Worm (Caenorhabditis elegans): ENCODE measurements around the gene sma-4.

The sma-4 gene

DNA sequence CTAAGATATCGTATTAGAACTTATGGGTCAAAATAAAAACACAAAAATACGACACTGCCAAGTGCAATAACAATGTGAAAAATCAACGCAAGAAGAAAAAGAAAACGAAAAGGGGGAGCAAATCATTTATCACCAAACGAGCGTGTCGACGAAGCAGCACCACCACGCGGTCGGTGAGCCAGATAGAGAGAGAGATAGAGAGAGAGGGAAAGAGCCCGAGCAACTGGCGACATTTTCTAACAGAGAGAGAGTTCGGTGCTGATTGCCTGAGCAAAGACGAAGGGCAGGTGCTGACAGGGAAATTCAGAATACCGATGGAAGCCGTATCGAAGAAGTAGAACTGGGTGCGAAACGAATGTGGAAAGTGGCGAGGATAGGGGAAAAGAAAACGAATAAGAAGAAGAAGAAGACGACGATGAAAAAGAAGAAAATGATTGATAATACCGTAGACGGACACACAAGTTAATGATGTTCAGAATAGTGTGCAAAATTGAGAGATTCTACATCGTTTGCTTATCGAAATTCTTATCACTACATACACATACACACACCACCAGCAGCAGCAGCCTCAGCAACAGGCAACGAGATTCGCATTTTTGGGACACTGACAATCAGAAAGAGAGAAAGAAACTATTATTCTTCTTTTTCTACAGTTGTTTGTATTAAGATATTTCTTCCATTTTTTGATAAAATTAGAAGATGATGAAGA, 19.3 kb downstream of the sma-4 start (continued):
- TF ChIP-seq lin-13 (GFP tag; optimal IDR thresholded peaks at IDR 0.05), result no peak
- no peak for TF ChIP-seq ztf-4 (tag; optimal IDR thresholded peaks at IDR 0.05)
- TF ChIP-seq tbx-2 (tag; optimal IDR thresholded peaks at IDR 0.05), result no peak
- no peak for TF ChIP-seq F16B12.6 (tag; optimal IDR thresholded peaks at IDR 0.05)
- peak; percentile 11 for TF ChIP-seq nhr-47 (tag; optimal IDR thresholded peaks at IDR 0.05)
- TF ChIP-seq fkh-4 (tag; optimal IDR thresholded peaks at IDR 0.05; ENCODE audit: borderline replicate concordance), result no peak
- no peak for TF ChIP-seq hpl-2 (GFP tag; optimal IDR thresholded peaks at IDR 0.05)
- TF ChIP-seq lin-15B (tag; optimal IDR thresholded peaks at IDR 0.05), result no peak
- peak in 1 of 2 experiments; percentile 9 for TF ChIP-seq mdl-1 (tag; optimal IDR thresholded peaks at IDR 0.05)
- no peak for TF ChIP-seq hlh-4 (tag; optimal IDR thresholded peaks at IDR 0.05)
- no peak for TF ChIP-seq C16A3.4 (tag; optimal IDR thresholded peaks at IDR 0.05)
- no peak for TF ChIP-seq skn-1 (tag; optimal IDR thresholded peaks at IDR 0.05)
- no peak for TF ChIP-seq ceh-8 (GFP tag; optimal IDR thresholded peaks at IDR 0.05)
- TF ChIP-seq nhr-85 (tag), result peak; percentile 72
- TF ChIP-seq nhr-71 (tag; optimal IDR thresholded peaks at IDR 0.05), result peak; percentile 31
- TF ChIP-seq nhr-237 (tag; optimal IDR thresholded peaks at IDR 0.05), result no peak
- TF ChIP-seq aly-2 (tag; optimal IDR thresholded peaks at IDR 0.05), result no peak
- peak; percentile 45 for TF ChIP-seq nhr-90 (tag; optimal IDR thresholded peaks at IDR 0.05; ENCODE audit: poor library complexity)

DNA sequence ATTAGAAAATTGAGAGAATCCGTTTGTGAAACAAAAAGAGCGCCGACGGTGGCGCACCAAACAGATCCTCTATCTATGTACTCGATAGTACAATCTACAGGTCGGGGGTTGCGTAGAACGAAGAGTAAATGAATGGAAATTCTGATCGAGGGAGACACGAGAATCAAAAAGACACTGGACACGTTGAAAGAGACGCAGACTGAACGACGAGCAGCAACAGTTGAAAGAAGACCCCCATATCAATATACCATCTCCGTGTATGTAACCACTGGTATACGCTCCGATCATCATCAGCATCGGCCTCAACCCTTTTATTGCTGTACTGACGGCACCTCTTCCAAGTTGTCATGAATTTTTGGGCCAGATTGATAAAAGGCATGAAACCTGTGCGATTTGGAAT, 20.2 kb downstream of the sma-4 start:
- TF ChIP-seq lin-14 (GFP tag; optimal IDR thresholded peaks at IDR 0.05) (peak; percentile 55), sox-4 (tag; optimal IDR thresholded peaks at IDR 0.05) (no peak), nhr-71 (tag; optimal IDR thresholded peaks at IDR 0.05) (peak; percentile 38), ceh-82 (tag; optimal IDR thresholded peaks at IDR 0.05) (peak in 1 of 3 experiments; percentile 8), nhr-85 (tag) (peak; percentile 80), efl-1 (optimal IDR thresholded peaks at IDR 0.05) (no peak), efl-1 (GFP tag; optimal IDR thresholded peaks at IDR 0.05 in 1 of 2) (peak in 1 of 2 experiments; percentile 89), nhr-20 (tag; optimal IDR thresholded peaks at IDR 0.05) (peak; percentile 16), ama-1 (optimal IDR thresholded peaks at IDR 0.05) (peak; percentile 38), isw-1 (GFP tag; IDR thresholded peaks at IDR 0.05) (no peak), xbp-1 (tag; optimal IDR thresholded peaks at IDR 0.05) (no peak), elt-2 (tag; optimal IDR thresholded peaks at IDR 0.05) (no peak)

DNA sequence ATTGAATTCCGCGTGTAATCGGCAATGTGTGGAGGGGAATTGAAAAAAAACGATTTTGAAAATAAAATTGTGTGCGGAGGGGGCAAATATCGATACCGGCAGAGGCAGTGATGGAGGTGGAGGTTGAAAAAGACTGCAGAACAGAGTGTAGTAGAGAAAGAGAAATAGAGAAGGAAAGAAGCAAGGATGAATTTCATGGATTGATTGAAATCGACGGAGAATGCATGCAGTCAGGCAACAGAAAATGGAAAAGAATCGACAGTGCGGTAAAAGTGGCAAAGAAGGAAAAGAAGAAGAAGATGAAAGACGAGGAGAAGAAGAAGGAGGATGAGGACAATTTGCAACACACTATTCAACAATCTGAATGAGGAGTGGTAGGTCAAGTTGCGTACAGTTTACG, 20.8 kb downstream of the sma-4 start, which contains the start of gene W04D12.1:
TSS of gene W04D12.1 (plus strand) at position 111 of the 400 bp plus-strand sequence.
- no peak for TF ChIP-seq ceh-8 (GFP tag; optimal IDR thresholded peaks at IDR 0.05)
- TF ChIP-seq xbp-1 (tag; optimal IDR thresholded peaks at IDR 0.05), result no peak
- TF ChIP-seq lin-14 (GFP tag; optimal IDR thresholded peaks at IDR 0.05), result peak; percentile 21
- TF ChIP-seq swsn-7 (tag; optimal IDR thresholded peaks at IDR 0.05), result no peak
- TF ChIP-seq snu-23 (GFP tag; optimal IDR thresholded peaks at IDR 0.05), result peak; percentile 20
- peak in 1 of 2 experiments; percentile 24 for TF ChIP-seq lsy-2 (tag; optimal IDR thresholded peaks at IDR 0.05)
- peak; percentile 33 for TF ChIP-seq nhr-20 (tag; optimal IDR thresholded peaks at IDR 0.05)
- TF ChIP-seq nhr-85 (tag), result peak; percentile 72
- TF ChIP-seq nhr-77 (tag; optimal IDR thresholded peaks at IDR 0.05), result no peak
- TF ChIP-seq dpl-1 (GFP tag; optimal IDR thresholded peaks at IDR 0.05), result no peak
- peak in 1 of 2 experiments; percentile 11 for TF ChIP-seq efl-1 (optimal IDR thresholded peaks at IDR 0.05)
- TF ChIP-seq efl-1 (GFP tag; optimal IDR thresholded peaks at IDR 0.05 in 1 of 2), result no peak
- TF ChIP-seq nhr-71 (tag; optimal IDR thresholded peaks at IDR 0.05), result peak; percentile 12
- TF ChIP-seq nhr-76 (tag; optimal IDR thresholded peaks at IDR 0.05), result no peak
- TF ChIP-seq unc-130 (tag; optimal IDR thresholded peaks at IDR 0.05), result peak; percentile 6
- no peak for TF ChIP-seq F16B12.6 (tag; optimal IDR thresholded peaks at IDR 0.05)
- TF ChIP-seq jun-1 (tag; optimal IDR thresholded peaks at IDR 0.05), result no peak
- no peak for TF ChIP-seq elt-3 (tag; optimal IDR thresholded peaks at IDR 0.05)
- TF ChIP-seq mab-9 (GFP tag; IDR thresholded peaks at IDR 0.05), result no peak
- no peak for TF ChIP-seq mdl-1 (tag; optimal IDR thresholded peaks at IDR 0.05)
- no peak for TF ChIP-seq ces-1 (GFP tag; optimal IDR thresholded peaks at IDR 0.05)
- no peak for TF ChIP-seq grh-1 (GFP tag; IDR thresholded peaks at IDR 0.05)
- TF ChIP-seq unc-62 (GFP tag; optimal IDR thresholded peaks at IDR 0.05), result no peak
- no peak for TF ChIP-seq snpc-4 (tag; optimal IDR thresholded peaks at IDR 0.05)
- no peak for TF ChIP-seq elt-2 (tag; optimal IDR thresholded peaks at IDR 0.05)
- TF ChIP-seq fos-1 (tag; optimal IDR thresholded peaks at IDR 0.05), result no peak
- TF ChIP-seq lir-3 (tag; optimal IDR thresholded peaks at IDR 0.05; ENCODE audit: poor library complexity), result no peak
- TF ChIP-seq tlp-1 (tag; optimal IDR thresholded peaks at IDR 0.05), result no peak
- peak; percentile 94 for TF ChIP-seq blmp-1 (tag; optimal IDR thresholded peaks at IDR 0.05)
- TF ChIP-seq mep-1 (tag; optimal IDR thresholded peaks at IDR 0.05), result peak; percentile 56
- TF ChIP-seq lin-35 (GFP tag; optimal IDR thresholded peaks at IDR 0.05), result peak in 1 of 2 experiments; percentile 35
- TF ChIP-seq rnt-1 (tag; optimal IDR thresholded peaks at IDR 0.05), result peak; percentile 15
